Fruit fly (Drosophila melanogaster) whole organism, embryonic: ENCODE measurements around the gene Mdh1.

Source experiments
- Atf-2 ChIP-seq: fragments of 200-800 bp; sonication (Bioruptor generic); optimal IDR thresholded peaks from 2 replicates; lab custom pipeline; 2016; ENCODE audit warnings: missing biosample characterization, missing genetic modification characterization
- Atf3 ChIP-seq: fragments of 200-800 bp; sonication (Bioruptor generic); optimal IDR thresholded peaks from 3 replicates; lab custom pipeline; 2016; ENCODE audit warnings: missing biosample characterization, missing genetic modification characterization
- Bgb ChIP-seq: fragments of 200-800 bp; sonication (Bioruptor generic); IDR thresholded peaks from 2 replicates; pipeline ENCODE4 v1.3.6; 2022; ENCODE audit warnings: missing biosample characterization, missing genetic modification characterization; ENCODE audit not compliant: partially characterized antibody
- CG11085 ChIP-seq: fragments of 200-800 bp; sonication (Bioruptor generic); IDR thresholded peaks from 2 replicates; pipeline ENCODE4 v1.3.6; 2022; ENCODE audit warnings: missing biosample characterization, missing genetic modification characterization
- CG12391 ChIP-seq: fragments of 200-800 bp; sonication (Bioruptor generic); optimal IDR thresholded peaks from 3 replicates; lab custom pipeline; 2018; ENCODE audit warnings: missing biosample characterization, mild to moderate bottlenecking, missing genetic modification characterization, moderate library complexity
- CG12659 ChIP-seq: fragments of 200-800 bp; sonication (Bioruptor generic); optimal IDR thresholded peaks from 3 replicates; lab custom pipeline; 2017; ENCODE audit warnings: mild to moderate bottlenecking, missing biosample characterization, missing genetic modification reagents, missing genetic modification characterization
- CG15011 ChIP-seq: fragments of 200-800 bp; sonication (Bioruptor generic); optimal IDR thresholded peaks from 3 replicates; lab custom pipeline; 2018; ENCODE audit warnings: missing biosample characterization, mild to moderate bottlenecking, missing genetic modification characterization
- CG1529 ChIP-seq: fragments of 200-800 bp; sonication (Bioruptor generic); optimal IDR thresholded peaks from 3 replicates; lab custom pipeline; 2018; ENCODE audit warnings: missing biosample characterization, missing genetic modification characterization
- CG16863 ChIP-seq: fragments of 200-800 bp; sonication (Bioruptor generic); optimal IDR thresholded peaks from 3 replicates; lab custom pipeline; 2016; ENCODE audit warnings: missing biosample characterization, missing genetic modification characterization
- CG2875 ChIP-seq: fragments of 200-800 bp; sonication (Bioruptor generic); optimal IDR thresholded peaks from 2 replicates; lab custom pipeline; 2017; ENCODE audit warnings: missing biosample characterization, mild to moderate bottlenecking, missing genetic modification characterization, missing genetic modification reagents
- CG3163 ChIP-seq: fragments of 200-800 bp; sonication (Bioruptor generic); optimal IDR thresholded peaks from 3 replicates; lab custom pipeline; 2016; ENCODE audit warnings: missing biosample characterization, missing genetic modification characterization
- CG3281 ChIP-seq: fragments of 200-800 bp; sonication (Bioruptor generic); optimal IDR thresholded peaks from 3 replicates; lab custom pipeline; 2017; ENCODE audit warnings: missing biosample characterization, mild to moderate bottlenecking, missing genetic modification characterization
- CG42726 ChIP-seq: fragments of 200-800 bp; sonication (Bioruptor generic); IDR thresholded peaks from 2 replicates; pipeline ENCODE4 v1.3.6; 2022; ENCODE audit warnings: missing biosample characterization, missing genetic modification characterization; ENCODE audit not compliant: partially characterized antibody
- CG4730 ChIP-seq: fragments of 200-800 bp; sonication (Bioruptor generic); IDR thresholded peaks from 2 replicates; pipeline ENCODE4 v1.3.6; 2022; ENCODE audit warnings: missing biosample characterization, missing genetic modification characterization
- CG6175 ChIP-seq: fragments of 200-800 bp; sonication (Bioruptor generic); IDR thresholded peaks from 3 replicates; pipeline ENCODE4 v1.3.6; 2022; ENCODE audit warnings: missing biosample characterization, missing genetic modification characterization
- CG6689 ChIP-seq: fragments of 200-800 bp; sonication (Bioruptor generic); IDR thresholded peaks from 2 replicates; pipeline ENCODE4 v1.3.6; 2022; ENCODE audit warnings: missing biosample characterization, missing genetic modification characterization
- CG6854 ChIP-seq: fragments of 200-800 bp; sonication (Bioruptor generic); optimal IDR thresholded peaks from 3 replicates; lab custom pipeline; 2017; ENCODE audit warnings: missing biosample characterization, mild to moderate bottlenecking, missing genetic modification characterization
- CG9817 ChIP-seq: fragments of 200-800 bp; sonication (Bioruptor generic); optimal IDR thresholded peaks from 2 replicates; lab custom pipeline; 2018; ENCODE audit warnings: missing biosample characterization, mild to moderate bottlenecking, missing genetic modification characterization, moderate library complexity
- Deaf1 ChIP-seq: fragments of 200-800 bp; optimal IDR thresholded peaks from 3 replicates; lab custom pipeline; 2019; ENCODE audit warnings: missing biosample characterization, mild to moderate bottlenecking, missing genetic modification characterization, moderate library complexity
- Drgx ChIP-seq: fragments of 200-800 bp; sonication (Bioruptor generic); IDR thresholded peaks from 2 replicates; pipeline ENCODE4 v1.3.6; 2022; ENCODE audit warnings: missing biosample characterization, missing genetic modification characterization
- E2f1 ChIP-seq: fragments of 200-800 bp; sonication (Bioruptor generic); IDR thresholded peaks from 2 replicates; pipeline ENCODE4 v1.3.6; 2022; ENCODE audit warnings: missing biosample characterization, missing genetic modification characterization
- Ets97D ChIP-seq: fragments of 200-800 bp; sonication (Bioruptor generic); optimal IDR thresholded peaks from 3 replicates; lab custom pipeline; 2016; ENCODE audit warnings: missing biosample characterization, missing genetic modification characterization
- Fer2 ChIP-seq: fragments of 200-800 bp; sonication (Bioruptor generic); optimal IDR thresholded peaks from 2 replicates; lab custom pipeline; 2018; ENCODE audit warnings: missing biosample characterization, mild to moderate bottlenecking, missing genetic modification characterization, moderate library complexity
- HLH3B ChIP-seq: fragments of 200-800 bp; sonication (Bioruptor generic); IDR thresholded peaks from 2 replicates; pipeline ENCODE4 v1.3.6; 2022; ENCODE audit warnings: missing biosample characterization, missing genetic modification characterization
- Hmr ChIP-seq: fragments of 200-800 bp; sonication (Bioruptor generic); optimal IDR thresholded peaks from 3 replicates; lab custom pipeline; 2017; ENCODE audit warnings: mild to moderate bottlenecking, missing biosample characterization, missing genetic modification reagents, missing genetic modification characterization
- Hr39 ChIP-seq: fragments of >200 bp; optimal IDR thresholded peaks from 2 replicates; lab custom pipeline; 2017
- Ptx1 ChIP-seq: fragments of 200-800 bp; sonication (Bioruptor generic); IDR thresholded peaks from 2 replicates; pipeline ENCODE4 v1.3.6; 2022; ENCODE audit warnings: missing biosample characterization, missing genetic modification characterization
- Side ChIP-seq: fragments of 200-800 bp; sonication (Bioruptor generic); optimal IDR thresholded peaks from 2 replicates; lab custom pipeline; 2016; ENCODE audit warnings: missing biosample characterization, missing genetic modification characterization
- Sox100B ChIP-seq: fragments of 200-800 bp; sonication (Bioruptor generic); optimal IDR thresholded peaks from 3 replicates; lab custom pipeline; 2018; ENCODE audit warnings: missing biosample characterization, mild to moderate bottlenecking, missing genetic modification characterization
- TFAM ChIP-seq: fragments of 200-800 bp; sonication (Bioruptor generic); optimal IDR thresholded peaks from 2 replicates; lab custom pipeline; 2017; ENCODE audit warnings: missing biosample characterization, missing genetic modification characterization, inconsistent platforms
- az2 ChIP-seq: fragments of 200-800 bp; sonication (Bioruptor generic); optimal IDR thresholded peaks from 3 replicates; lab custom pipeline; 2016; ENCODE audit warnings: missing biosample characterization, missing genetic modification characterization
- cas ChIP-seq: fragments of 200-800 bp; sonication (Bioruptor generic); IDR thresholded peaks from 2 replicates; pipeline ENCODE4 v1.3.6; 2022; ENCODE audit warnings: missing biosample characterization, missing genetic modification characterization
- crp ChIP-seq, 2 experiments: fragments of 200-800 bp; sonication (Bioruptor generic); optimal IDR thresholded peaks; 2 replicates in 1 of 2; 3 replicates in 1 of 2; lab custom pipeline; 2017; ENCODE audit warnings: missing biosample characterization in 2 of 2, missing genetic modification characterization in 2 of 2, mild to moderate bottlenecking in 1 of 2, moderate library complexity in 1 of 2
- dmrt11E ChIP-seq: fragments of 200-800 bp; sonication (Bioruptor generic); optimal IDR thresholded peaks from 3 replicates; lab custom pipeline; 2018; ENCODE audit warnings: missing biosample characterization, mild to moderate bottlenecking, missing genetic modification characterization, moderate library complexity
- esg ChIP-seq: fragments of 200-800 bp; sonication (Bioruptor generic); conservative IDR thresholded peaks from 2 replicates; pipeline ENCODE4 v1.3.6; 2022; ENCODE audit warnings: missing biosample characterization, missing genetic modification characterization
- gsb-n ChIP-seq: fragments of 200-800 bp; sonication (Bioruptor generic); optimal IDR thresholded peaks from 3 replicates; lab custom pipeline; 2018; ENCODE audit warnings: missing biosample characterization, mild to moderate bottlenecking, missing genetic modification characterization
- h ChIP-seq: fragments of >200 bp; optimal IDR thresholded peaks from 2 replicates; lab custom pipeline; 2017
- insv ChIP-seq, 2 experiments: fragments of 200-800 bp; sonication (Bioruptor generic); optimal IDR thresholded peaks; 3 replicates each; lab custom pipeline; 2016 to 2018; ENCODE audit warnings: missing biosample characterization in 2 of 2, missing genetic modification characterization in 2 of 2
- jing ChIP-seq: fragments of 200-800 bp; sonication (Bioruptor generic); optimal IDR thresholded peaks from 2 replicates; lab custom pipeline; 2018; ENCODE audit warnings: missing biosample characterization, mild to moderate bottlenecking, missing genetic modification characterization
- jumu ChIP-seq: fragments of 200-800 bp; sonication (Bioruptor generic); optimal IDR thresholded peaks from 3 replicates; lab custom pipeline; 2016; ENCODE audit warnings: missing biosample characterization, missing genetic modification characterization
- onecut ChIP-seq: fragments of 200-800 bp; sonication (Bioruptor generic); IDR thresholded peaks from 2 replicates; pipeline ENCODE4 v1.3.6; 2022; ENCODE audit warnings: missing biosample characterization, missing genetic modification characterization
- psq ChIP-seq: fragments of 200-800 bp; sonication (Bioruptor generic); optimal IDR thresholded peaks from 2 replicates; lab custom pipeline; 2017; ENCODE audit warnings: missing biosample characterization, missing genetic modification characterization
- pzg ChIP-seq: fragments of 200-800 bp; sonication (Bioruptor generic); optimal IDR thresholded peaks from 3 replicates; lab custom pipeline; 2018; ENCODE audit warnings: missing biosample characterization, mild to moderate bottlenecking, missing genetic modification characterization, moderate library complexity
- ro ChIP-seq: fragments of 200-800 bp; sonication (Bioruptor generic); IDR thresholded peaks from 2 replicates; pipeline ENCODE4 v1.3.6; 2022; ENCODE audit warnings: missing biosample characterization, missing genetic modification characterization
- run ChIP-seq: fragments of 200-800 bp; sonication (Bioruptor generic); optimal IDR thresholded peaks from 3 replicates; lab custom pipeline; 2018; ENCODE audit warnings: missing biosample characterization, mild to moderate bottlenecking, missing genetic modification characterization
- seq ChIP-seq: fragments of 200-800 bp; sonication (Bioruptor generic); IDR thresholded peaks from 2 replicates; pipeline ENCODE4 v1.3.6; 2022; ENCODE audit warnings: missing biosample characterization, missing genetic modification characterization
- stc ChIP-seq: fragments of 200-800 bp; sonication (Bioruptor generic); IDR thresholded peaks from 2 replicates; pipeline ENCODE4 v1.3.6; 2022; ENCODE audit warnings: missing biosample characterization, missing genetic modification characterization
- tap ChIP-seq: fragments of 200-800 bp; optimal IDR thresholded peaks from 3 replicates; lab custom pipeline; 2019; ENCODE audit warnings: missing biosample characterization, mild to moderate bottlenecking, missing genetic modification characterization, moderate library complexity
- vfl ChIP-seq: fragments of 200-800 bp; sonication (Bioruptor generic); optimal IDR thresholded peaks from 2 replicates; lab custom pipeline; 2016; ENCODE audit warnings: missing biosample characterization, missing genetic modification characterization
- zen2 ChIP-seq: fragments of 200-800 bp; sonication (Bioruptor generic); IDR thresholded peaks from 3 replicates; pipeline ENCODE4 v1.3.6; 2022; ENCODE audit warnings: missing biosample characterization, missing genetic modification characterization; ENCODE audit not compliant: partially characterized antibody

The Mdh1 gene

dm6 chr2L:10375464-10376236 lies 20.5 kb downstream of the Mdh1 start, which contains the start of the genes CG33303 and dpr19 (continued):
- TF ChIP-seq Fer2 (tag; lab: Kevin White, UChicago) (peak; percentile 48), CG12659 (GFP tag; lab: Kevin White, UChicago) (peak; percentile 86), Hmr (peak; percentile 85), CG16863 (GFP tag; lab: Kevin White, UChicago) (no peak), Atf-2 (GFP tag; lab: Kevin White, UChicago) (no peak), vfl (GFP tag; lab: Kevin White, UChicago) (no peak), jing (GFP tag; lab: Kevin White, UChicago) (no peak), stc (GFP tag; lab: Robert Waterston, UW) (peak; percentile 74), Side (no peak), h (lab: Kevin White, UChicago) (no peak), crp (GFP tag; optimal IDR thresholded peaks at IDR 0.05; lab: Kevin White, UChicago) (peak in 1 of 2 experiments; percentile 79), cas (GFP tag; lab: Robert Waterston, UW) (no peak), E2f1 (peak; percentile 60), Ptx1 (GFP tag; lab: Robert Waterston, UW) (peak; percentile 65), CG3163 (GFP tag; lab: Kevin White, UChicago) (no peak), gsb-n (tag; lab: Kevin White, UChicago) (peak; percentile 82), Sox100B (peak; percentile 83), CG9817 (peak; percentile 59), CG6854 (peak; percentile 66), dmrt11E (tag; lab: Kevin White, UChicago) (peak; percentile 79), Ets97D (GFP tag; lab: Kevin White, UChicago) (no peak), CG15011 (GFP tag; lab: Kevin White, UChicago) (peak; percentile 49), seq (GFP tag; lab: Robert Waterston, UW) (0 out of 2 replicates have a peak, but pooled peaks have one; percentile 7), CG42726 (GFP tag; lab: Robert Waterston, UW) (no peak), ro (no peak), Bgb (GFP tag; lab: Robert Waterston, UW) (no peak), az2 (peak; percentile 54), esg (GFP tag; lab: Robert Waterston, UW) (peak; percentile 58), Atf3 (GFP tag; lab: Kevin White, UChicago) (no peak), insv (GFP tag; optimal IDR thresholded peaks at IDR 0.05; lab: Kevin White, UChicago) (peak in 1 of 2 experiments; percentile 30), HLH3B (GFP tag; lab: Robert Waterston, UW) (peak; percentile 38; the same call in 1 of the 2 replicates), onecut (GFP tag; lab: Robert Waterston, UW) (peak; percentile 89), Drgx (GFP tag; lab: Robert Waterston, UW) (peak; percentile 41; the same call in 1 of the 2 replicates), CG2875 (peak; percentile 36), zen2 (no peak), CG12391 (tag; lab: Kevin White, UChicago) (peak; percentile 92), CG4730 (GFP tag; lab: Robert Waterston, UW) (peak; percentile 36; the same call in 1 of the 2 replicates), psq (GFP tag; lab: Kevin White, UChicago) (peak; percentile 10), CG3281 (peak; percentile 70), run (tag; lab: Kevin White, UChicago) (peak; percentile 72), Hr39 (no peak), tap (tag; lab: Kevin White, UChicago) (peak; percentile 76), TFAM (GFP tag; lab: Kevin White, UChicago) (no peak), CG1529 (GFP tag; lab: Kevin White, UChicago) (peak; percentile 33), pzg (GFP tag; lab: Kevin White, UChicago) (peak; percentile 59), CG11085 (no peak), CG6175 (GFP tag; lab: Robert Waterston, UW) (no peak), CG6689 (GFP tag; lab: Robert Waterston, UW) (peak; percentile 68), jumu (GFP tag; lab: Kevin White, UChicago) (no peak), Deaf1 (tag; lab: Kevin White, UChicago) (no peak)
